Worm (Caenorhabditis elegans) whole organism, midembryonic: ENCODE results near the gene T16G12.9.

Experiments used
- T22C8.4 ChIP-seq: fragments of 200-800 bp; sonication (Bioruptor generic); IDR thresholded peaks from 2 replicates; pipeline ENCODE4 v1.3.6; 2022; ENCODE audit warnings: missing genetic modification characterization, missing compliant biosample characterization
- cog-1 ChIP-seq: sonication (generic microtip); optimal IDR thresholded peaks from 2 replicates; lab custom pipeline; 2016; ENCODE audit warnings: missing genetic modification characterization, missing compliant biosample characterization
- flt-1 ChIP-seq: fragments of 200-800 bp; sonication (Bioruptor generic); IDR thresholded peaks from 2 replicates; pipeline ENCODE4 v1.3.6; 2022; ENCODE audit warnings: missing genetic modification characterization, missing compliant biosample characterization
- klf-2 ChIP-seq: fragments of 200-800 bp; sonication (Bioruptor generic); conservative IDR thresholded peaks from 2 replicates; pipeline ENCODE4 v1.3.6; 2022; ENCODE audit warnings: missing genetic modification reagents, missing genetic modification characterization, missing compliant biosample characterization
- med-1 ChIP-seq: sonication (generic microtip); optimal IDR thresholded peaks from 2 replicates; lab custom pipeline; 2017; ENCODE audit warnings: missing genetic modification characterization, mild to moderate bottlenecking, missing compliant biosample characterization, antibody characterized with exemption, missing genetic modification reagents; ENCODE audit not compliant: insufficient read depth
- ref-1 ChIP-seq: fragments of 200-800 bp; sonication (Bioruptor generic); conservative IDR thresholded peaks from 2 replicates; pipeline ENCODE4 v1.3.6; 2022; ENCODE audit warnings: missing genetic modification reagents, missing genetic modification characterization, missing compliant biosample characterization
- tab-1 ChIP-seq: fragments of 200-800 bp; sonication (Bioruptor generic); IDR thresholded peaks from 2 replicates; pipeline ENCODE4 v1.3.6; 2022; ENCODE audit warnings: missing genetic modification characterization, missing compliant biosample characterization
- ztf-23 ChIP-seq: fragments of 200-800 bp; sonication (Bioruptor generic); IDR thresholded peaks from 2 replicates; pipeline ENCODE4 v1.3.6; 2022; ENCODE audit warnings: missing genetic modification reagents, missing genetic modification characterization, missing compliant biosample characterization
- ztf-29 ChIP-seq: fragments of 200-800 bp; sonication (Bioruptor generic); IDR thresholded peaks from 2 replicates; pipeline ENCODE4 v1.3.6; 2022; ENCODE audit warnings: missing genetic modification reagents, missing genetic modification characterization, missing compliant biosample characterization

T16G12.9 gene

ce11 chrIII:10101352-10101751, 23.3 kb upstream of the T16G12.9 start, which contains the start of gene kel-10:
kel-10 (minus strand) TSS chrIII:10101452.
- TF ChIP-seq med-1 (GFP tag; lab: Kevin White, UChicago), result no peak
- TF ChIP-seq cog-1 (tag; lab: Kevin White, UChicago), result no peak
- no peak for TF ChIP-seq T22C8.4 (GFP tag; lab: Robert Waterston, UW)
- TF ChIP-seq ztf-23 (GFP tag; lab: Robert Waterston, UW), result no peak
- TF ChIP-seq ref-1, result no peak
- TF ChIP-seq flt-1 (GFP tag; lab: Robert Waterston, UW), result no peak

ce11 chrIII:10097981-10098380, 19.9 kb upstream of the T16G12.9 start, which contains the start of gene spop-1:
spop-1 (minus strand) TSS chrIII:10098081.
- TF ChIP-seq cog-1 (tag; lab: Kevin White, UChicago) (no peak), klf-2 (GFP tag; lab: Robert Waterston, UW) (no peak), ztf-29 (GFP tag; lab: Robert Waterston, UW) (no peak), med-1 (GFP tag; lab: Kevin White, UChicago) (no peak), ref-1 (no peak), flt-1 (GFP tag; lab: Robert Waterston, UW) (no peak), tab-1 (GFP tag; lab: Robert Waterston, UW) (no peak), ztf-23 (GFP tag; lab: Robert Waterston, UW) (no peak), T22C8.4 (GFP tag; lab: Robert Waterston, UW) (no peak)

- TF ChIP-seq tab-1 (GFP tag; lab: Robert Waterston, UW) (0 out of 2 replicates have a peak, but pooled peaks have one; percentile 47), klf-2 (GFP tag; lab: Robert Waterston, UW) (no peak), flt-1 (GFP tag; lab: Robert Waterston, UW) (peak; percentile 64; the same call in 1 of the 2 replicates), cog-1 (tag; lab: Kevin White, UChicago) (peak; percentile 69), ztf-23 (GFP tag; lab: Robert Waterston, UW) (0 out of 2 replicates have a peak, but pooled peaks have one; percentile 48), ref-1 (no peak), T22C8.4 (GFP tag; lab: Robert Waterston, UW) (0 out of 2 replicates have a peak, but pooled peaks have one; percentile 43), ztf-29 (GFP tag; lab: Robert Waterston, UW) (0 out of 2 replicates have a peak, but pooled peaks have one; percentile 6)
Measured at ce11 chrIII:10096525-10096972, 18.5 kb upstream of the T16G12.9 start.

ce11 chrIII:10095377-10095776, 17.3 kb upstream of the T16G12.9 start:
- TF ChIP-seq ztf-23 (GFP tag; lab: Robert Waterston, UW), result no peak
- no peak for TF ChIP-seq ref-1
- TF ChIP-seq cog-1 (tag; lab: Kevin White, UChicago), result no peak
- no peak for TF ChIP-seq ztf-29 (GFP tag; lab: Robert Waterston, UW)
- no peak for TF ChIP-seq T22C8.4 (GFP tag; lab: Robert Waterston, UW)
- no peak for TF ChIP-seq tab-1 (GFP tag; lab: Robert Waterston, UW)
- TF ChIP-seq med-1 (GFP tag; lab: Kevin White, UChicago), result no peak
- TF ChIP-seq klf-2 (GFP tag; lab: Robert Waterston, UW), result no peak
- TF ChIP-seq flt-1 (GFP tag; lab: Robert Waterston, UW), result no peak

- TF ChIP-seq tab-1 (GFP tag; lab: Robert Waterston, UW) (peak; percentile 76; the same call in 1 of the 2 replicates), cog-1 (tag; lab: Kevin White, UChicago) (peak; percentile 25), flt-1 (GFP tag; lab: Robert Waterston, UW) (peak; percentile 76), klf-2 (GFP tag; lab: Robert Waterston, UW) (no peak), ztf-23 (GFP tag; lab: Robert Waterston, UW) (no peak)
Measured at ce11 chrIII:10094538-10094937, 16.5 kb upstream of the T16G12.9 start.

- TF ChIP-seq T22C8.4 (GFP tag; lab: Robert Waterston, UW) (no peak), med-1 (GFP tag; lab: Kevin White, UChicago) (no peak), ztf-29 (GFP tag; lab: Robert Waterston, UW) (no peak), cog-1 (tag; lab: Kevin White, UChicago) (no peak), flt-1 (GFP tag; lab: Robert Waterston, UW) (no peak), tab-1 (GFP tag; lab: Robert Waterston, UW) (no peak), ztf-23 (GFP tag; lab: Robert Waterston, UW) (no peak), klf-2 (GFP tag; lab: Robert Waterston, UW) (no peak), ref-1 (no peak)
Measured at ce11 chrIII:10093093-10093492, 15.0 kb upstream of the T16G12.9 start.

- no peak for TF ChIP-seq ztf-29 (GFP tag; lab: Robert Waterston, UW)
- TF ChIP-seq flt-1 (GFP tag; lab: Robert Waterston, UW), result no peak
- no peak for TF ChIP-seq ref-1
- TF ChIP-seq tab-1 (GFP tag; lab: Robert Waterston, UW), result no peak
- TF ChIP-seq T22C8.4 (GFP tag; lab: Robert Waterston, UW), result no peak
- TF ChIP-seq klf-2 (GFP tag; lab: Robert Waterston, UW), result no peak
- TF ChIP-seq med-1 (GFP tag; lab: Kevin White, UChicago), result no peak
- no peak for TF ChIP-seq cog-1 (tag; lab: Kevin White, UChicago)
- no peak for TF ChIP-seq ztf-23 (GFP tag; lab: Robert Waterston, UW)
Measured at ce11 chrIII:10090685-10091084, 12.6 kb upstream of the T16G12.9 start, which contains the start of gene gtf-2H2C. gtf-2H2C (minus strand) TSS chrIII:10090785.

ce11 chrIII:10088508-10088981, 10.5 kb upstream of the T16G12.9 start, which contains the start of gene hal-2:
hal-2 (minus strand) TSS chrIII:10088931.
- TF ChIP-seq flt-1 (GFP tag; lab: Robert Waterston, UW) (no peak), tab-1 (GFP tag; lab: Robert Waterston, UW) (no peak), cog-1 (tag; lab: Kevin White, UChicago) (no peak), ztf-29 (GFP tag; lab: Robert Waterston, UW) (no peak), med-1 (GFP tag; lab: Kevin White, UChicago) (no peak), klf-2 (GFP tag; lab: Robert Waterston, UW) (no peak), T22C8.4 (GFP tag; lab: Robert Waterston, UW) (no peak), ref-1 (no peak), ztf-23 (GFP tag; lab: Robert Waterston, UW) (no peak)

ce11 chrIII:10085983-10086382, 7.9 kb upstream of the T16G12.9 start, which contains the start of gene T16H12.2:
T16H12.2 (plus strand) TSS chrIII:10086283.
- TF ChIP-seq cog-1 (tag; lab: Kevin White, UChicago), result no peak
- TF ChIP-seq ztf-23 (GFP tag; lab: Robert Waterston, UW), result no peak
- TF ChIP-seq flt-1 (GFP tag; lab: Robert Waterston, UW), result no peak
- no peak for TF ChIP-seq T22C8.4 (GFP tag; lab: Robert Waterston, UW)
- no peak for TF ChIP-seq ref-1
- TF ChIP-seq med-1 (GFP tag; lab: Kevin White, UChicago), result no peak
- no peak for TF ChIP-seq tab-1 (GFP tag; lab: Robert Waterston, UW)
- no peak for TF ChIP-seq klf-2 (GFP tag; lab: Robert Waterston, UW)
- no peak for TF ChIP-seq ztf-29 (GFP tag; lab: Robert Waterston, UW)
